Worm (Caenorhabditis elegans): ENCODE data around the gene cox-17.

DNA sequence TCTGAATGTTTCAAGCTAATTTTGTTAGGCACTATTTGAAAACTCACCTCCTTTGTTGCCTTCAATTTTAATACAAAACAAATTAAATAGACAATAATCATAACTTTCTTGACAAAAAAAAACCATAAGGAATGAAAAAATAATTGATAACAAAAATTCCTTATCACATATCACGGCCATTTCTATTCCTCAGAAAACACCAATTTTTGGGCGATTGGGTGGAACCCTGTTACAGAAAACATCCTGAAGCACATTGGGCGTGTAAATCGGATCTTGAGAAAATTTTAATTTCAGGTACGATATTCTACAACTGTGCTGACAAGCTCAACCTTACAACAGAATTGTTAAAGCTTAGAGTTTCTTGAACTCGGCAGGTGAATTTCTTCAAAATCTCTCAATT is 26.0 kb upstream of the cox-17 start, which contains the start of gene F40G9.8:
- TF ChIP-seq dao-5 (tag; optimal IDR thresholded peaks at IDR 0.05) (no peak), W03F9.2 (tag; optimal IDR thresholded peaks at IDR 0.05) (no peak), him-1 (tag; optimal IDR thresholded peaks at IDR 0.05) (no peak)
